Fruit fly (Drosophila melanogaster): Measurements from ENCODE around the gene CG14961.

Gene CG14961

dm6 chr3L:3339695-3340226 is 9.9 kb downstream of the CG14961 start:
- TF ChIP-seq Pif1A (GFP tag; optimal IDR thresholded peaks at IDR 0.05) = no peak
- no peak for TF ChIP-seq Pif1B (GFP tag; optimal IDR thresholded peaks at IDR 0.05)
- TF ChIP-seq CG10348 (GFP tag; IDR thresholded peaks at IDR 0.05) = no peak
- no peak for TF ChIP-seq Ets98B (GFP tag; IDR thresholded peaks at IDR 0.05)
- TF ChIP-seq CG13204 (GFP tag; optimal IDR thresholded peaks at IDR 0.05) = no peak
- TF ChIP-seq CG17806 (tag; optimal IDR thresholded peaks at IDR 0.05) = no peak
- no peak for TF ChIP-seq gl (tag; optimal IDR thresholded peaks at IDR 0.05)
- TF ChIP-seq CG12605 (GFP tag; IDR thresholded peaks at IDR 0.05) = no peak
- TF ChIP-seq CG4496 (GFP tag; IDR thresholded peaks at IDR 0.05) = no peak
- TF ChIP-seq CG8159 (tag; optimal IDR thresholded peaks at IDR 0.05) = no peak

dm6 chr3L:3342307-3342940 is 12.6 kb downstream of the CG14961 start:
- TF ChIP-seq CG10348 (GFP tag; IDR thresholded peaks at IDR 0.05) (no peak), Ets98B (GFP tag; IDR thresholded peaks at IDR 0.05) (no peak), Snoo (tag; optimal IDR thresholded peaks at IDR 0.05) (peak; percentile 76), CG9948 (tag; optimal IDR thresholded peaks at IDR 0.05) (peak; percentile 69), CG8159 (tag; optimal IDR thresholded peaks at IDR 0.05) (peak; percentile 67), CG4496 (GFP tag; IDR thresholded peaks at IDR 0.05) (no peak), CG15710 (tag; optimal IDR thresholded peaks at IDR 0.05) (peak; percentile 64), EcR (GFP tag; optimal IDR thresholded peaks at IDR 0.05) (peak; percentile 22), fd96Ca (GFP tag; IDR thresholded peaks at IDR 0.05) (no peak), CG12605 (GFP tag; IDR thresholded peaks at IDR 0.05) (no peak), CG32121 (GFP tag; IDR thresholded peaks at IDR 0.05) (no peak), CG14655 (GFP tag; optimal IDR thresholded peaks at IDR 0.05) (peak; percentile 64), Pif1A (GFP tag; optimal IDR thresholded peaks at IDR 0.05) (peak; percentile 64), Pif1B (GFP tag; optimal IDR thresholded peaks at IDR 0.05) (peak; percentile 51), rn (GFP tag; IDR thresholded peaks at IDR 0.05) (no peak), CG17806 (tag; optimal IDR thresholded peaks at IDR 0.05) (peak; percentile 61), CG13204 (GFP tag; optimal IDR thresholded peaks at IDR 0.05) (peak; percentile 26), CG34367 (tag; optimal IDR thresholded peaks at IDR 0.05) (peak; percentile 61), D1 (tag; optimal IDR thresholded peaks at IDR 0.05) (no peak), CG8301 (tag; optimal IDR thresholded peaks at IDR 0.05) (peak; percentile 48), gl (tag; optimal IDR thresholded peaks at IDR 0.05) (peak; percentile 6)

dm6 chr3L:3343260-3343659 is 13.4 kb downstream of the CG14961 start:
- TF ChIP-seq EcR (GFP tag; optimal IDR thresholded peaks at IDR 0.05) (no peak), gl (tag; optimal IDR thresholded peaks at IDR 0.05) (no peak), CG12605 (GFP tag; IDR thresholded peaks at IDR 0.05) (no peak), CG8301 (tag; optimal IDR thresholded peaks at IDR 0.05) (peak; percentile 41), CG14655 (GFP tag; optimal IDR thresholded peaks at IDR 0.05) (peak; percentile 50), Pif1A (GFP tag; optimal IDR thresholded peaks at IDR 0.05) (peak; percentile 13), CG32121 (GFP tag; IDR thresholded peaks at IDR 0.05) (no peak), fd96Ca (GFP tag; IDR thresholded peaks at IDR 0.05) (no peak), Ets98B (GFP tag; IDR thresholded peaks at IDR 0.05) (no peak), CG4496 (GFP tag; IDR thresholded peaks at IDR 0.05) (no peak), CG10348 (GFP tag; IDR thresholded peaks at IDR 0.05) (no peak), CG8159 (tag; optimal IDR thresholded peaks at IDR 0.05) (peak; percentile 55), Snoo (tag; optimal IDR thresholded peaks at IDR 0.05) (peak; percentile 82), CG13204 (GFP tag; optimal IDR thresholded peaks at IDR 0.05) (no peak), D1 (tag; optimal IDR thresholded peaks at IDR 0.05) (no peak), CG9948 (tag; optimal IDR thresholded peaks at IDR 0.05) (peak; percentile 44), CG17806 (tag; optimal IDR thresholded peaks at IDR 0.05) (peak; percentile 40), rn (GFP tag; IDR thresholded peaks at IDR 0.05) (no peak), Pif1B (GFP tag; optimal IDR thresholded peaks at IDR 0.05) (peak; percentile 35), CG15710 (tag; optimal IDR thresholded peaks at IDR 0.05) (peak; percentile 44)

dm6 chr3L:3344528-3344927 is 14.7 kb downstream of the CG14961 start:
- TF ChIP-seq Pif1B (GFP tag; optimal IDR thresholded peaks at IDR 0.05) (no peak), fd96Ca (GFP tag; IDR thresholded peaks at IDR 0.05) (no peak)

- no peak for TF ChIP-seq CG10348 (GFP tag; IDR thresholded peaks at IDR 0.05)
- TF ChIP-seq gl (tag; optimal IDR thresholded peaks at IDR 0.05) = no peak
These were observed 16.4 kb downstream of the CG14961 start for dm6 chr3L:3346294-3346693.

- TF ChIP-seq Snoo (tag; optimal IDR thresholded peaks at IDR 0.05) (no peak), EcR (GFP tag; optimal IDR thresholded peaks at IDR 0.05) (peak; percentile 53), gl (tag; optimal IDR thresholded peaks at IDR 0.05) (no peak), CG14655 (GFP tag; optimal IDR thresholded peaks at IDR 0.05) (no peak), CG10348 (GFP tag; IDR thresholded peaks at IDR 0.05) (no peak), CG8159 (tag; optimal IDR thresholded peaks at IDR 0.05) (no peak), CG17806 (tag; optimal IDR thresholded peaks at IDR 0.05) (no peak), CG34367 (tag; optimal IDR thresholded peaks at IDR 0.05) (no peak), Ets98B (GFP tag; IDR thresholded peaks at IDR 0.05) (no peak), CG12605 (GFP tag; IDR thresholded peaks at IDR 0.05) (no peak), CG13204 (GFP tag; optimal IDR thresholded peaks at IDR 0.05) (no peak), Pif1B (GFP tag; optimal IDR thresholded peaks at IDR 0.05) (no peak), CG4496 (GFP tag; IDR thresholded peaks at IDR 0.05) (0 out of 3 replicates have a peak, but pooled peaks have one; percentile 26), CG9948 (tag; optimal IDR thresholded peaks at IDR 0.05) (no peak)
These were observed 19.3 kb downstream of the CG14961 start for dm6 chr3L:3348956-3349824.
